Worm (Caenorhabditis elegans): ENCODE data around the gene swsn-4.

The swsn-4 gene

ce11 chrIV:11145929-11146339 is 20.1 kb downstream of the swsn-4 start (continued):
- TF ChIP-seq gei-17 (GFP tag; optimal IDR thresholded peaks at IDR 0.05) (no peak), rpc-1 (optimal IDR thresholded peaks at IDR 0.05) (no peak), rpc-1 (tag; optimal IDR thresholded peaks at IDR 0.05) (no peak), atf-7 (tag; optimal IDR thresholded peaks at IDR 0.05) (peak; percentile 46), hlh-26 (GFP tag; conservative IDR thresholded peaks at IDR 0.05) (no peak), akir-1 (GFP tag; optimal IDR thresholded peaks at IDR 0.05) (no peak), F49E8.2 (tag; optimal IDR thresholded peaks at IDR 0.05; ENCODE audit: insufficient read depth) (peak; percentile 94), attf-5 (GFP tag; optimal IDR thresholded peaks at IDR 0.05) (peak; percentile 17), ets-4 (GFP tag; optimal IDR thresholded peaks at IDR 0.05) (no peak), pbrm-1 (GFP tag; IDR thresholded peaks at IDR 0.05) (peak; percentile 52; the same call in 1 of the 2 replicates), D2030.7 (GFP tag; IDR thresholded peaks at IDR 0.05) (peak; percentile 33; the same call in 1 of the 2 replicates), dpl-1 (GFP tag; optimal IDR thresholded peaks at IDR 0.05) (no peak), F52B5.7 (tag; optimal IDR thresholded peaks at IDR 0.05) (peak; percentile 84), ceh-27 (GFP tag; optimal IDR thresholded peaks at IDR 0.05) (no peak), ztf-28 (GFP tag; IDR thresholded peaks at IDR 0.05) (no peak), F55B11.4 (tag; optimal IDR thresholded peaks at IDR 0.05; ENCODE audit: borderline replicate concordance, insufficient read depth) (no peak), Y53F4B.3 (GFP tag; IDR thresholded peaks at IDR 0.05) (no peak), sea-2 (GFP tag; IDR thresholded peaks at IDR 0.05) (no peak), attf-6 (GFP tag; IDR thresholded peaks at IDR 0.05) (peak; percentile 78; the same call in 1 of the 2 replicates), aptf-2 (GFP tag; conservative IDR thresholded peaks at IDR 0.05) (no peak), B0035.1 (tag; optimal IDR thresholded peaks at IDR 0.05) (peak; percentile 61), sptf-2 (GFP tag; optimal IDR thresholded peaks at IDR 0.05) (no peak), egl-44 (GFP tag; IDR thresholded peaks at IDR 0.05) (no peak), tbp1 (GFP tag; optimal IDR thresholded peaks at IDR 0.05) (peak; percentile 42), cebp-1 (GFP tag; IDR thresholded peaks at IDR 0.05) (no peak), cebp-1 (tag; optimal IDR thresholded peaks at IDR 0.05) (peak; percentile 28), him-1 (tag; optimal IDR thresholded peaks at IDR 0.05) (peak; percentile 64), sdz-38 (tag; optimal IDR thresholded peaks at IDR 0.05) (no peak), nhr-120 (GFP tag; IDR thresholded peaks at IDR 0.05) (no peak), mel-28 (tag; optimal IDR thresholded peaks at IDR 0.05; ENCODE audit: borderline replicate concordance) (no peak), athp-1 (tag; optimal IDR thresholded peaks at IDR 0.05) (peak; percentile 61), dox-1 (GFP tag; IDR thresholded peaks at IDR 0.05) (no peak), egl-18 (GFP tag; IDR thresholded peaks at IDR 0.05) (no peak), B0336.3 (GFP tag; IDR thresholded peaks at IDR 0.05) (peak; percentile 53; the same call in 1 of the 2 replicates), tlf-1 (GFP tag; optimal IDR thresholded peaks at IDR 0.05) (peak; percentile 76), ceh-58 (GFP tag; IDR thresholded peaks at IDR 0.05) (no peak), ccch-3 (GFP tag; optimal IDR thresholded peaks at IDR 0.05) (no peak), pha-4 (tag; optimal IDR thresholded peaks at IDR 0.05) (no peak), ceh-40 (GFP tag; IDR thresholded peaks at IDR 0.05) (0 out of 2 replicates have a peak, but pooled peaks have one; percentile 14), lin-40 (tag; optimal IDR thresholded peaks at IDR 0.05) (no peak), zfh-2 (GFP tag; conservative IDR thresholded peaks at IDR 0.05) (no peak), nhr-179 (tag; optimal IDR thresholded peaks at IDR 0.05) (no peak), lag-1 (GFP tag; IDR thresholded peaks at IDR 0.05) (no peak), attf-3 (GFP tag; conservative IDR thresholded peaks at IDR 0.05) (no peak), rcor-1 (GFP tag; IDR thresholded peaks at IDR 0.05) (no peak), mxl-1 (tag; optimal IDR thresholded peaks at IDR 0.05) (peak; percentile 72), lir-1 (GFP tag; conservative IDR thresholded peaks at IDR 0.05) (no peak), madf-6 (GFP tag; IDR thresholded peaks at IDR 0.05) (peak; percentile 67), bed-1 (GFP tag; IDR thresholded peaks at IDR 0.05) (no peak), T07F8.4 (tag; optimal IDR thresholded peaks at IDR 0.05) (no peak), nhr-80 (tag; optimal IDR thresholded peaks at IDR 0.05) (no peak)
